Worm (Caenorhabditis elegans) whole organism, L1 larva: ENCODE data around the gene cdd-2.

Experiments used
- aly-2 ChIP-seq: fragments of 150-350 bp; optimal IDR thresholded peaks from 2 replicates; lab custom pipeline; 2014; ENCODE audit warnings: missing biosample characterization, missing genetic modification characterization
- ceh-63 ChIP-seq: fragments of 200-800 bp; sonication (Bioruptor generic); optimal IDR thresholded peaks from 2 replicates; lab custom pipeline; 2018; ENCODE audit warnings: mild to moderate bottlenecking, missing genetic modification characterization, missing compliant biosample characterization
- ces-1 ChIP-seq: fragments of 150-350 bp; optimal IDR thresholded peaks from 2 replicates; lab custom pipeline; 2014; ENCODE audit warnings: missing biosample characterization, missing genetic modification reagents, missing genetic modification characterization
- dpl-1 ChIP-seq, 3 experiments: fragments of 150-350 bp in 2 of 3; sonication (generic microtip) in 1 of 3; optimal IDR thresholded peaks; 2 replicates each; lab custom pipeline; 2014 to 2017; ENCODE audit warnings: missing biosample characterization in 3 of 3, missing genetic modification characterization in 3 of 3, missing genetic modification reagents in 3 of 3
- egl-13 ChIP-seq: sonication (generic microtip); optimal IDR thresholded peaks from 2 replicates; lab custom pipeline; 2016; ENCODE audit warnings: missing genotype, missing genetic modification reagents, missing genetic modification characterization, missing compliant biosample characterization
- lin-13 ChIP-seq: fragments of 150-350 bp; optimal IDR thresholded peaks from 2 replicates; lab custom pipeline; 2014; ENCODE audit warnings: missing biosample characterization, missing genetic modification reagents, missing genetic modification characterization
- nhr-237 ChIP-seq: fragments of 150-350 bp; optimal IDR thresholded peaks from 2 replicates; lab custom pipeline; 2014; ENCODE audit warnings: missing biosample characterization, missing genetic modification characterization
- nhr-76 ChIP-seq: sonication (generic microtip); optimal IDR thresholded peaks from 2 replicates; lab custom pipeline; 2017; ENCODE audit warnings: missing biosample characterization, missing genetic modification characterization
- pqm-1 ChIP-seq: sonication (generic microtip); optimal IDR thresholded peaks from 3 replicates; lab custom pipeline; 2017; ENCODE audit warnings: missing biosample characterization, missing genetic modification characterization
- snpc-4 ChIP-seq: fragments of 150-350 bp; optimal IDR thresholded peaks from 2 replicates; lab custom pipeline; 2014; ENCODE audit warnings: missing biosample characterization, missing genetic modification characterization
- tbx-2 ChIP-seq: sonication (generic microtip); optimal IDR thresholded peaks from 2 replicates; lab custom pipeline; 2016; ENCODE audit warnings: missing genetic modification characterization, missing compliant biosample characterization
- unc-30 ChIP-seq: sonication (generic microtip); optimal IDR thresholded peaks from 2 replicates; lab custom pipeline; 2017; ENCODE audit warnings: missing biosample characterization, missing genetic modification characterization
- unc-86 ChIP-seq: sonication (generic microtip); optimal IDR thresholded peaks from 2 replicates; lab custom pipeline; 2016; ENCODE audit warnings: missing genetic modification characterization, missing compliant biosample characterization
- zag-1 ChIP-seq: fragments of 150-350 bp; optimal IDR thresholded peaks from 2 replicates; lab custom pipeline; 2014; ENCODE audit warnings: missing biosample characterization, missing genetic modification characterization

ce11 chrIV:7547843-7548578 lies at the start of gene cdd-2, which contains the start of gene oef-1:
- TF ChIP-seq zag-1 (tag; lab: Kevin White, UChicago) = no peak
- TF ChIP-seq ceh-63 (GFP tag; lab: Kevin White, UChicago) = no peak
- TF ChIP-seq nhr-76 (tag; lab: Kevin White, UChicago) = no peak
- TF ChIP-seq tbx-2 (tag; lab: Kevin White, UChicago) = no peak
- no peak for TF ChIP-seq nhr-237 (tag; lab: Kevin White, UChicago)
- no peak for TF ChIP-seq pqm-1 (tag; lab: Kevin White, UChicago)
- no peak for TF ChIP-seq dpl-1 (GFP tag; optimal IDR thresholded peaks at IDR 0.05; lab: Kevin White, UChicago)
- no peak for TF ChIP-seq ces-1 (GFP tag; lab: Kevin White, UChicago)
- no peak for TF ChIP-seq unc-86
- TF ChIP-seq egl-13 (tag; lab: Kevin White, UChicago) = no peak
- no peak for TF ChIP-seq unc-30 (tag; lab: Kevin White, UChicago)
- TF ChIP-seq aly-2 (tag; lab: Kevin White, UChicago) = no peak
- no peak for TF ChIP-seq snpc-4 (tag; lab: Kevin White, UChicago)
- TF ChIP-seq lin-13 = no peak
